Worm (Caenorhabditis elegans) whole organism, L1 larva: ENCODE data around the gene sos-1.

ENCODE experiments used
- C16A3.4 ChIP-seq: fragments of 150-350 bp; optimal IDR thresholded peaks from 2 replicates; lab custom pipeline; 2014; ENCODE audit warnings: missing biosample characterization, missing genetic modification characterization
- Y116A8C.19 ChIP-seq: sonication (generic microtip); optimal IDR thresholded peaks from 2 replicates; lab custom pipeline; 2016; ENCODE audit warnings: missing compliant biosample characterization, missing genetic modification characterization, borderline replicate concordance
- aha-1 ChIP-seq: fragments of 150-350 bp; optimal IDR thresholded peaks from 2 replicates; lab custom pipeline; 2014; ENCODE audit warnings: missing biosample characterization, missing genetic modification characterization
- alr-1 ChIP-seq: fragments of 200-800 bp; sonication (Bioruptor generic); optimal IDR thresholded peaks from 2 replicates; lab custom pipeline; 2018; ENCODE audit warnings: borderline replicate concordance, mild to moderate bottlenecking, missing genetic modification characterization, missing compliant biosample characterization
- blmp-1 ChIP-seq: fragments of 150-350 bp; optimal IDR thresholded peaks from 2 replicates; lab custom pipeline; 2014; ENCODE audit warnings: missing biosample characterization, missing genetic modification characterization
- ceh-82 ChIP-seq, 3 experiments: fragments of 150-350 bp in 1 of 3; sonication (generic microtip) in 2 of 3; optimal IDR thresholded peaks; 2 replicates each; lab custom pipeline; 2014 to 2017; ENCODE audit warnings: missing biosample characterization in 3 of 3, missing genetic modification characterization in 3 of 3
- ces-1 ChIP-seq: fragments of 150-350 bp; optimal IDR thresholded peaks from 2 replicates; lab custom pipeline; 2014; ENCODE audit warnings: missing biosample characterization, missing genetic modification reagents, missing genetic modification characterization
- dpl-1 ChIP-seq, 3 experiments: fragments of 150-350 bp in 2 of 3; sonication (generic microtip) in 1 of 3; optimal IDR thresholded peaks; 2 replicates each; lab custom pipeline; 2014 to 2017; ENCODE audit warnings: missing biosample characterization in 3 of 3, missing genetic modification characterization in 3 of 3, missing genetic modification reagents in 3 of 3
- efl-1 ChIP-seq, 4 experiments: fragments of 150-350 bp; optimal IDR thresholded peaks in 3 of 4; peaks in 1 of 4; 1 replicate in 1 of 4; 2 replicates in 3 of 4; lab custom pipeline; 2014; ENCODE audit warnings: missing biosample characterization in 2 of 4, missing genetic modification characterization in 2 of 4, missing genetic modification reagents in 2 of 4
- elt-3 ChIP-seq, 6 experiments: fragments of 150-350 bp in 1 of 6; sonication (generic microtip); optimal IDR thresholded peaks; 2 replicates each; lab custom pipeline; 2017 to 2018; ENCODE audit warnings: missing biosample characterization in 6 of 6, missing genetic modification characterization in 6 of 6, inconsistent platforms in 1 of 6
- ets-5 ChIP-seq: fragments of 200-800 bp; sonication (Bioruptor generic); IDR thresholded peaks from 2 replicates; pipeline ENCODE4 v1.3.6; 2022; ENCODE audit warnings: missing genetic modification characterization, missing compliant biosample characterization
- fos-1 ChIP-seq: fragments of 150-350 bp; optimal IDR thresholded peaks from 2 replicates; lab custom pipeline; 2014; ENCODE audit warnings: missing biosample characterization, missing genetic modification characterization
- grh-1 ChIP-seq: fragments of 200-800 bp; sonication (Bioruptor generic); IDR thresholded peaks from 2 replicates; pipeline ENCODE4 v1.3.6; 2022; ENCODE audit warnings: missing genetic modification reagents, missing genetic modification characterization, missing compliant biosample characterization
- hlh-4 ChIP-seq: sonication (generic microtip); optimal IDR thresholded peaks from 2 replicates; lab custom pipeline; 2016; ENCODE audit warnings: mild to moderate bottlenecking, missing genetic modification characterization, missing compliant biosample characterization
- irx-1 ChIP-seq: sonication (generic microtip); optimal IDR thresholded peaks from 2 replicates; lab custom pipeline; 2016; ENCODE audit warnings: missing genetic modification characterization, missing compliant biosample characterization
- jun-1 ChIP-seq: fragments of 150-350 bp; optimal IDR thresholded peaks from 2 replicates; lab custom pipeline; 2014; ENCODE audit warnings: missing biosample characterization, missing genetic modification reagents, missing genetic modification characterization
- lin-14 ChIP-seq: fragments of 200-800 bp; sonication (Bioruptor generic); optimal IDR thresholded peaks from 2 replicates; lab custom pipeline; 2018; ENCODE audit warnings: mild to moderate bottlenecking, missing genetic modification characterization, moderate library complexity, missing compliant biosample characterization
- lin-35 ChIP-seq, 2 experiments: fragments of 150-350 bp; optimal IDR thresholded peaks; 2 replicates each; lab custom pipeline; 2014; ENCODE audit warnings: missing biosample characterization in 2 of 2, missing genetic modification characterization in 2 of 2, missing genetic modification reagents in 2 of 2
- lir-3 ChIP-seq: sonication (generic microtip); optimal IDR thresholded peaks from 2 replicates; lab custom pipeline; 2016; ENCODE audit warnings: mild to moderate bottlenecking, missing genetic modification characterization, moderate library complexity, missing compliant biosample characterization; ENCODE audit not compliant: poor library complexity
- lsy-2 ChIP-seq, 2 experiments: fragments of 150-350 bp; optimal IDR thresholded peaks; 2 replicates each; lab custom pipeline; 2014; ENCODE audit warnings: missing biosample characterization in 2 of 2, missing genetic modification characterization in 2 of 2
- mdl-1 ChIP-seq, 2 experiments: fragments of 150-350 bp; optimal IDR thresholded peaks; 2 replicates each; lab custom pipeline; 2014 to 2017; ENCODE audit warnings: missing biosample characterization in 2 of 2, missing genetic modification characterization in 2 of 2, inconsistent platforms in 1 of 2
- mep-1 ChIP-seq: fragments of 150-350 bp; optimal IDR thresholded peaks from 2 replicates; lab custom pipeline; 2014; ENCODE audit warnings: missing biosample characterization, missing genetic modification characterization
- nhr-12 ChIP-seq: sonication (generic microtip); optimal IDR thresholded peaks from 2 replicates; lab custom pipeline; 2017; ENCODE audit warnings: missing biosample characterization, missing genetic modification characterization
- nhr-20 ChIP-seq: sonication (generic microtip); optimal IDR thresholded peaks from 2 replicates; lab custom pipeline; 2016; ENCODE audit warnings: mild to moderate bottlenecking, missing genetic modification characterization, missing compliant biosample characterization
- nhr-47 ChIP-seq: sonication (generic microtip); optimal IDR thresholded peaks from 2 replicates; lab custom pipeline; 2016; ENCODE audit warnings: mild to moderate bottlenecking, missing genetic modification characterization, moderate library complexity, missing compliant biosample characterization
- nhr-71 ChIP-seq: sonication (generic microtip); optimal IDR thresholded peaks from 2 replicates; lab custom pipeline; 2016; ENCODE audit warnings: mild to moderate bottlenecking, missing genetic modification characterization, moderate library complexity, missing compliant biosample characterization
- nhr-76 ChIP-seq: sonication (generic microtip); optimal IDR thresholded peaks from 2 replicates; lab custom pipeline; 2017; ENCODE audit warnings: missing biosample characterization, missing genetic modification characterization
- nhr-85 ChIP-seq: sonication (generic microtip); peaks from one replicate; lab custom pipeline; 2016; ENCODE audit warnings: missing genetic modification characterization, inconsistent platforms, missing compliant biosample characterization
- nhr-90 ChIP-seq: sonication (generic microtip); optimal IDR thresholded peaks from 2 replicates; lab custom pipeline; 2016; ENCODE audit warnings: mild to moderate bottlenecking, missing genetic modification characterization, missing compliant biosample characterization; ENCODE audit not compliant: poor library complexity
- pqm-1 ChIP-seq: sonication (generic microtip); optimal IDR thresholded peaks from 3 replicates; lab custom pipeline; 2017; ENCODE audit warnings: missing biosample characterization, missing genetic modification characterization
- skn-1 ChIP-seq: fragments of 150-350 bp; optimal IDR thresholded peaks from 2 replicates; lab custom pipeline; 2014; ENCODE audit warnings: missing biosample characterization, missing genetic modification characterization
- snu-23 ChIP-seq: sonication (generic microtip); optimal IDR thresholded peaks from 2 replicates; lab custom pipeline; 2016; ENCODE audit warnings: missing genetic modification characterization, missing compliant biosample characterization
- swsn-7 ChIP-seq: sonication (generic microtip); optimal IDR thresholded peaks from 2 replicates; lab custom pipeline; 2016; ENCODE audit warnings: missing genetic modification characterization, missing compliant biosample characterization
- tbx-2 ChIP-seq: sonication (generic microtip); optimal IDR thresholded peaks from 2 replicates; lab custom pipeline; 2016; ENCODE audit warnings: missing genetic modification characterization, missing compliant biosample characterization
- tlp-1 ChIP-seq: fragments of 150-350 bp; optimal IDR thresholded peaks from 2 replicates; lab custom pipeline; 2014; ENCODE audit warnings: missing biosample characterization, missing genetic modification characterization
- unc-130 ChIP-seq: fragments of 150-350 bp; optimal IDR thresholded peaks from 2 replicates; lab custom pipeline; 2017; ENCODE audit warnings: missing biosample characterization, missing genetic modification characterization, inconsistent platforms
- unc-86 ChIP-seq: sonication (generic microtip); optimal IDR thresholded peaks from 2 replicates; lab custom pipeline; 2016; ENCODE audit warnings: missing genetic modification characterization, missing compliant biosample characterization
- zip-4 ChIP-seq: fragments of 200-800 bp; sonication (Bioruptor generic); optimal IDR thresholded peaks from 2 replicates; lab custom pipeline; 2018; ENCODE audit warnings: mild to moderate bottlenecking, missing genetic modification characterization, moderate library complexity, missing compliant biosample characterization
- ztf-4 ChIP-seq: fragments of 150-350 bp; optimal IDR thresholded peaks from 2 replicates; lab custom pipeline; 2014; ENCODE audit warnings: missing biosample characterization, missing genetic modification characterization

Gene sos-1

DNA sequence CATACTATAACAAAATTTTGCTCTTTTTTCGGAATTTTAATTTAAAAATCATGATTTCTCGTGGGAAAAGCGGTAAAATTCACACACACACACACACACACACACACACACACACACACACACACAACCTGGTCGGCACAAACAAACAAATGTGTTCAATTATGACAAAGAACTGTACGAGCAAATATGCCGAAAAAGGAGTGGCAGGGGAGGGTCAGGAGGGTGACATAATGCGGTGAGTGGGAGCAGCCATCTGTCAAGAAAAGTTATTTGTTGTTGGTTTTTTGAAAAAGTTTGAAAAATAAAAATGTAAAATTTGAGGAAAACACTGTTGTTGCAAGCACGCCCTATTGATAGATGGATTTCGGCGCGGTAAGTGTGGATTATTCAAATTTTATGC lies 2.8 kb upstream of the sos-1 start:
- TF ChIP-seq nhr-71 (no peak), ztf-4 (tag; lab: Kevin White, UChicago) (no peak), jun-1 (tag; lab: Kevin White, UChicago) (no peak), hlh-4 (tag; lab: Kevin White, UChicago) (no peak), lir-3 (tag; lab: Kevin White, UChicago) (no peak), fos-1 (no peak), nhr-47 (tag; lab: Kevin White, UChicago) (no peak), Y116A8C.19 (no peak), aha-1 (tag; lab: Kevin White, UChicago) (no peak), C16A3.4 (tag; lab: Kevin White, UChicago) (no peak), dpl-1 (GFP tag; optimal IDR thresholded peaks at IDR 0.05; lab: Kevin White, UChicago) (peak in 1 of 3 experiments; percentile 44), nhr-90 (tag; lab: Kevin White, UChicago) (no peak), nhr-76 (no peak), alr-1 (tag; lab: Kevin White, UChicago) (no peak), efl-1 (optimal IDR thresholded peaks at IDR 0.05; lab: Kevin White, UChicago) (peak in 1 of 2 experiments; percentile 21), efl-1 (GFP tag; optimal IDR thresholded peaks at IDR 0.05 in 1 of 2; lab: Kevin White, UChicago) (peak in 1 of 2 experiments; percentile 34), ces-1 (GFP tag; lab: Kevin White, UChicago) (no peak), tlp-1 (tag; lab: Kevin White, UChicago) (no peak), lin-35 (GFP tag; optimal IDR thresholded peaks at IDR 0.05; lab: Kevin White, UChicago) (peak in 1 of 2 experiments; percentile 2)

DNA sequence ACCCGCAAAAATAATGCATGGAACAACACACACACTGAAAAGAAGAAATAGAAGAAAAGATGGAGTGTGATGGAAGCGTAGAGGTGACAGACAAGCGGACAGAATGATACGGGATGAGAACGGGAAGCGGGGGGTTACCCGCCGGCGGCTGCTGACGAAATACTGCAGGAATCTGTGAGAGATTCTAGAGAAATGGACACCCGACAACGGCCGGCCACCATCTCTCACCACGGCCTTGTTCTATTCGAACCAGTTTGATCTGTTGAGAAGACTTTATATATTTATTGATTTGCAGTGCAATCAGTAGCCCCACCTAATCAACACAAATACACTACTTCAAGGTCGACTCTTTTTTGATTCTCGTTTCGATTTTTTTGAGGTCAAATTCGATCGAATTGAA lies 1.4 kb upstream of the sos-1 start:
- no peak for TF ChIP-seq unc-130
- TF ChIP-seq nhr-47 (tag; lab: Kevin White, UChicago), result peak; percentile 27
- TF ChIP-seq efl-1 (optimal IDR thresholded peaks at IDR 0.05; lab: Kevin White, UChicago), result peak in 1 of 2 experiments; percentile 18
- TF ChIP-seq efl-1 (GFP tag; optimal IDR thresholded peaks at IDR 0.05 in 1 of 2; lab: Kevin White, UChicago), result no peak
- TF ChIP-seq lin-35 (GFP tag; optimal IDR thresholded peaks at IDR 0.05; lab: Kevin White, UChicago), result peak; percentile 12 to 46
- no peak for TF ChIP-seq ets-5 (GFP tag; lab: Robert Waterston, UW)
- peak; percentile 41 for TF ChIP-seq blmp-1 (tag; lab: Kevin White, UChicago)
- no peak for TF ChIP-seq pqm-1 (tag; lab: Kevin White, UChicago)
- peak; percentile 23 for TF ChIP-seq tbx-2 (tag; lab: Kevin White, UChicago)
- TF ChIP-seq unc-86, result no peak
- TF ChIP-seq nhr-71, result peak; percentile 66
- peak; percentile 72 for TF ChIP-seq nhr-20 (tag; lab: Kevin White, UChicago)
- TF ChIP-seq nhr-85 (tag; lab: Kevin White, UChicago), result peak; percentile 90
- peak; percentile 23 to 55 for TF ChIP-seq lsy-2 (tag; optimal IDR thresholded peaks at IDR 0.05; lab: Kevin White, UChicago)
- peak in 1 of 3 experiments; percentile 13 for TF ChIP-seq ceh-82 (tag; optimal IDR thresholded peaks at IDR 0.05; lab: Kevin White, UChicago)
- TF ChIP-seq nhr-12 (tag; lab: Kevin White, UChicago), result no peak
- no peak for TF ChIP-seq zip-4 (GFP tag; lab: Kevin White, UChicago)
- peak; percentile 32 for TF ChIP-seq mep-1 (tag; lab: Kevin White, UChicago)
- no peak for TF ChIP-seq swsn-7 (tag; lab: Kevin White, UChicago)
- TF ChIP-seq snu-23 (GFP tag; lab: Kevin White, UChicago), result peak; percentile 79
- peak; percentile 58 for TF ChIP-seq nhr-90 (tag; lab: Kevin White, UChicago)
- TF ChIP-seq elt-3 (tag; optimal IDR thresholded peaks at IDR 0.05; lab: Kevin White, UChicago), result peak in 2 of 6 experiments; percentile 33 to 51
- peak; percentile 12 for TF ChIP-seq irx-1 (tag; lab: Kevin White, UChicago)
- TF ChIP-seq mdl-1 (tag; optimal IDR thresholded peaks at IDR 0.05; lab: Kevin White, UChicago), result peak in 1 of 2 experiments; percentile 49
- TF ChIP-seq grh-1 (GFP tag; lab: Robert Waterston, UW), result peak; percentile 47; the same call in 1 of the 2 replicates
- peak; percentile 91 for TF ChIP-seq lin-14 (GFP tag; lab: Kevin White, UChicago)
- peak in 1 of 3 experiments; percentile 11 for TF ChIP-seq dpl-1 (GFP tag; optimal IDR thresholded peaks at IDR 0.05; lab: Kevin White, UChicago)
- TF ChIP-seq skn-1 (tag; lab: Kevin White, UChicago), result peak; percentile 39
